Worm (Caenorhabditis elegans) whole organism, mixed stage, embryonic: ENCODE results near the gene R08F11.4.

ENCODE experiments used
- ceh-39 ChIP-seq: fragments of 150-350 bp; optimal IDR thresholded peaks from 2 replicates; lab custom pipeline; 2014; ENCODE audit warnings: missing biosample characterization, missing genetic modification characterization
- cnd-1 ChIP-seq: fragments of 200-800 bp; sonication (Bioruptor generic); optimal IDR thresholded peaks from 2 replicates; lab custom pipeline; 2018; ENCODE audit warnings: mild to moderate bottlenecking, missing genetic modification characterization, missing compliant biosample characterization
- nhr-12 ChIP-seq: fragments of 150-350 bp; optimal IDR thresholded peaks from 2 replicates; lab custom pipeline; 2014; ENCODE audit warnings: missing biosample characterization, missing genetic modification characterization
- nhr-237 ChIP-seq: fragments of 150-350 bp; optimal IDR thresholded peaks from 2 replicates; lab custom pipeline; 2014; ENCODE audit warnings: missing biosample characterization, missing genetic modification characterization
- nhr-28 ChIP-seq: fragments of 150-350 bp; optimal IDR thresholded peaks from 2 replicates; lab custom pipeline; 2014; ENCODE audit warnings: missing biosample characterization, missing genetic modification characterization
- ztf-11 ChIP-seq: fragments of 150-350 bp; optimal IDR thresholded peaks from 2 replicates; lab custom pipeline; 2014; ENCODE audit warnings: missing biosample characterization, missing genetic modification characterization

DNA sequence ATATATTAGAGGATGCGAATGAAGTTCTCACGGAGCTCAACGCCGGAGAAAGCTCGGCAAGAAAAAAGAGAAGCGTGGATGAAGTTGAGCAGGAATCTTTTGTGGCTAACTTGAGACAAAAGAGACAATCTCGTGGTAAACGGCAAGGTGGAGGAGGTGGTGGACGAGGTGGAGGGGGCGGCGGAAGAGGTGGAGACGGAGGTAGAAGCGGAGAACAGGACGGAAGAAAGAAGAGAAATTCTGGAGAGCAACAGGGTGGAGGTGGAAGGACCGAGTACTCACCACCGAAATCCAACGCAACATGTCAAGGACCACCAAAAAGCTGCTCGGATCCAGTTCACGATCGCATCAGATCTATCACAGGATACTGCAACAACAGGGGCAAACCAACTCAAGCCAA, 14.9 kb downstream of the R08F11.4 start:
- no peak for TF ChIP-seq nhr-12 (tag; lab: Kevin White, UChicago)
- TF ChIP-seq cnd-1 (tag; lab: Kevin White, UChicago) = no peak
- no peak for TF ChIP-seq ztf-11 (tag; lab: Kevin White, UChicago)
- TF ChIP-seq ceh-39 (tag; lab: Kevin White, UChicago) = no peak
- TF ChIP-seq nhr-237 = no peak
- TF ChIP-seq nhr-28 (tag; lab: Kevin White, UChicago) = no peak
